Fruit fly (Drosophila melanogaster) whole organism, prepupa: ENCODE data around the gene CalpB.
A peak's percentile ranks its signal among the peaks of the same experiment; 100 is the strongest.

ENCODE experiments used
- CG6276 ChIP-seq: fragments of 200-800 bp; sonication (Bioruptor generic); optimal IDR thresholded peaks from 2 replicates; lab custom pipeline; 2017; ENCODE audit warnings: missing biosample characterization, mild to moderate bottlenecking, missing genetic modification characterization
- CG6854 ChIP-seq: fragments of 200-800 bp; sonication (Bioruptor generic); optimal IDR thresholded peaks from 2 replicates; lab custom pipeline; 2017; ENCODE audit warnings: missing biosample characterization, mild to moderate bottlenecking, missing genetic modification characterization
- Sox102F ChIP-seq: fragments of 200-800 bp; sonication (Bioruptor generic); optimal IDR thresholded peaks from 2 replicates; lab custom pipeline; 2016; ENCODE audit warnings: missing biosample characterization, mild to moderate bottlenecking, missing genetic modification characterization
- eg ChIP-seq: fragments of 200-800 bp; sonication (Bioruptor generic); IDR thresholded peaks from 3 replicates; pipeline ENCODE4 v1.3.6; 2022; ENCODE audit warnings: missing biosample characterization, missing genetic modification characterization
- fd59A ChIP-seq: fragments of 200-800 bp; sonication (Bioruptor generic); optimal IDR thresholded peaks from 2 replicates; lab custom pipeline; 2017; ENCODE audit warnings: missing biosample characterization, mild to moderate bottlenecking, missing genetic modification characterization, missing genetic modification reagents
- pdm3 ChIP-seq: fragments of 200-800 bp; sonication (Bioruptor generic); optimal IDR thresholded peaks from 3 replicates; lab custom pipeline; 2016; ENCODE audit warnings: missing biosample characterization, missing genetic modification characterization
- ss ChIP-seq, 2 experiments: fragments of 200-800 bp; sonication (Bioruptor generic); optimal IDR thresholded peaks; 2 replicates in 1 of 2; 3 replicates in 1 of 2; lab custom pipeline; 2017 to 2018; ENCODE audit warnings: mild to moderate bottlenecking in 2 of 2, missing biosample characterization in 2 of 2, missing genetic modification characterization in 2 of 2, moderate library complexity in 1 of 2
- topi ChIP-seq: fragments of 200-800 bp; sonication (Bioruptor generic); optimal IDR thresholded peaks from 3 replicates; lab custom pipeline; 2016; ENCODE audit warnings: missing biosample characterization, missing genetic modification characterization

DNA sequence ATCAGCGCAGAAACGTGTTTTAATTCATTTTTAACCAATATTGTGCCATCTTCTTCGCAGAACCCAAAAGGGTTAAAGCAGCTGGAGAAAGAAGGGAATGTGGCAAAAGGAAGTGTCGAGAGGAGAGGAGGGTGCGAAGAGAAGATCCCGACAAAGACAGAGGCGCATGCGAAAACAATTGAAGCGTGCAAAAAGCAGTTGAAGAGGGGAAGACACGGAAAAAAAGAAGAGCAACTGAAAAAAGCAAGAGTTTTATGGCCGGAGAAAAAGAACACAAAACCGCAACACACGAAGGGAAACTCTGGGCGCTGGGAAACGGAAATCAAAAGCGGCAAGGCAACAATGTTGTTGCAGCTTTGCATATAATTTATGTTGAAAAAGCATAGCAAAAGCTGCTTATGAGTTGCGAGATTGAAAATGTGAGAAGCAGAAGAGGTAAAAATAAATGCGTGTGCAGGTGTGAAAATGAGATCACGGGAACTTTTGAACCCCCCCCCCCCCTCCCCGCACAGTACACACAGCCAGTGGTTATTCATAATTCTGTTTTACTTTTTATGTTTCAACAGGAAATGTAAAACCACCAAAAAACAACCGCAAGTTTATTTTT is 35.3 kb upstream of the CalpB start:
- no peak for TF ChIP-seq eg
- TF ChIP-seq topi (GFP tag; lab: Kevin White, UChicago): no peak
- TF ChIP-seq pdm3: no peak
- no peak for TF ChIP-seq CG6854
- TF ChIP-seq fd59A (GFP tag; lab: Kevin White, UChicago): peak; percentile 13
- no peak for TF ChIP-seq CG6276 (GFP tag; lab: Kevin White, UChicago)
- TF ChIP-seq ss (GFP tag; optimal IDR thresholded peaks at IDR 0.05; lab: Kevin White, UChicago): peak; percentile 40 to 43
- peak; percentile 55 for TF ChIP-seq Sox102F
